Worm (Caenorhabditis elegans) whole organism, L4 larva: ENCODE measurements around the gene lem-4.

Experiments
- ZK546.5 ChIP-seq, 2 experiments: sonication (generic microtip); optimal IDR thresholded peaks; 2 replicates each; lab custom pipeline; 2017; ENCODE audit warnings: missing biosample characterization in 2 of 2, missing genetic modification characterization in 2 of 2
- aly-2 ChIP-seq: sonication (generic microtip); optimal IDR thresholded peaks from 2 replicates; lab custom pipeline; 2018; ENCODE audit warnings: missing biosample characterization, missing genetic modification characterization
- dve-1 ChIP-seq: sonication (generic microtip); optimal IDR thresholded peaks from 2 replicates; lab custom pipeline; 2017; ENCODE audit warnings: antibody characterized with exemption, mild to moderate bottlenecking, missing genetic modification characterization, missing compliant biosample characterization; ENCODE audit not compliant: insufficient read depth
- egl-27 ChIP-seq: sonication (generic microtip); optimal IDR thresholded peaks from 3 replicates; lab custom pipeline; 2017; ENCODE audit warnings: missing biosample characterization, missing genetic modification reagents, missing genetic modification characterization
- lin-39 ChIP-seq: fragments of 150-350 bp; optimal IDR thresholded peaks from 2 replicates; lab custom pipeline; 2014; ENCODE audit warnings: missing biosample characterization, missing genetic modification reagents, missing genetic modification characterization
- nhr-25 ChIP-seq: sonication (generic microtip); optimal IDR thresholded peaks from 2 replicates; lab custom pipeline; 2017; ENCODE audit warnings: missing genetic modification characterization, mild to moderate bottlenecking, missing compliant biosample characterization, antibody characterized with exemption, moderate library complexity, borderline replicate concordance; ENCODE audit not compliant: insufficient read depth
- snpc-4 ChIP-seq: fragments of 150-350 bp; optimal IDR thresholded peaks from 2 replicates; lab custom pipeline; 2014; ENCODE audit warnings: missing biosample characterization, missing genetic modification characterization
- unc-39 ChIP-seq: sonication (generic microtip); optimal IDR thresholded peaks from 2 replicates; lab custom pipeline; 2017; ENCODE audit warnings: missing biosample characterization, missing genetic modification characterization

DNA sequence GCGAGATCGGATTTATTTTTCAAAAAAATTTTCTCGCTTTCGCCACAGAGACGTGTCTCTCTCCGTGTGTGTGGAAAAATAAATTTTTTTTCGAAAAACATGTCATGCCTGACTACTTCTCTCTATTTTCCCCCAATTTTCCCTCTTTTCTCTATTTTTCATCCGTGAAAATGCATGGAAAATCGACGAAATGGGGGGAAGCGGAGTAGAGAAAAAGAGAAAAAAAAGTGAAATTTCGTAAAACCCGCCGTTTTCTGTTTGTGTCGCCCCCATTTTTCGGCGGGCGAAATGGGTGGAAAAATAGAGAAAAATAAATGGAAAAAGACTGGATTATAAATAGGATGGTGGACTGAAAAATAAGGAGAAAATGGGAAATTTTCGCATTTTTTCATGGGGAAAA, 21.1 kb downstream of the lem-4 start:
- TF ChIP-seq dve-1 (tag; lab: Kevin White, UChicago) (no peak), nhr-25 (tag; lab: Kevin White, UChicago) (no peak), lin-39 (no peak), aly-2 (tag; lab: Kevin White, UChicago) (no peak), snpc-4 (tag; lab: Kevin White, UChicago) (no peak), egl-27 (tag; lab: Kevin White, UChicago) (no peak), unc-39 (tag; lab: Kevin White, UChicago) (no peak), ZK546.5 (tag; optimal IDR thresholded peaks at IDR 0.05; lab: Kevin White, UChicago) (no peak)
